Worm (Caenorhabditis elegans) whole organism, midembryonic: ENCODE data around the gene E02A10.4.

Experiments used
- T22C8.4 ChIP-seq: fragments of 200-800 bp; sonication (Bioruptor generic); IDR thresholded peaks from 2 replicates; pipeline ENCODE4 v1.3.6; 2022; ENCODE audit warnings: missing genetic modification characterization, missing compliant biosample characterization
- cog-1 ChIP-seq: sonication (generic microtip); optimal IDR thresholded peaks from 2 replicates; lab custom pipeline; 2016; ENCODE audit warnings: missing genetic modification characterization, missing compliant biosample characterization
- klf-2 ChIP-seq: fragments of 200-800 bp; sonication (Bioruptor generic); conservative IDR thresholded peaks from 2 replicates; pipeline ENCODE4 v1.3.6; 2022; ENCODE audit warnings: missing genetic modification reagents, missing genetic modification characterization, missing compliant biosample characterization
- med-1 ChIP-seq: sonication (generic microtip); optimal IDR thresholded peaks from 2 replicates; lab custom pipeline; 2017; ENCODE audit warnings: missing genetic modification characterization, mild to moderate bottlenecking, missing compliant biosample characterization, antibody characterized with exemption, missing genetic modification reagents; ENCODE audit not compliant: insufficient read depth
- tab-1 ChIP-seq: fragments of 200-800 bp; sonication (Bioruptor generic); IDR thresholded peaks from 2 replicates; pipeline ENCODE4 v1.3.6; 2022; ENCODE audit warnings: missing genetic modification characterization, missing compliant biosample characterization
- ztf-23 ChIP-seq: fragments of 200-800 bp; sonication (Bioruptor generic); IDR thresholded peaks from 2 replicates; pipeline ENCODE4 v1.3.6; 2022; ENCODE audit warnings: missing genetic modification reagents, missing genetic modification characterization, missing compliant biosample characterization

- TF ChIP-seq tab-1 (no peak), T22C8.4 (GFP tag; lab: Robert Waterston, UW) (no peak), klf-2 (GFP tag; lab: Robert Waterston, UW) (no peak), cog-1 (no peak), med-1 (no peak), ztf-23 (GFP tag; lab: Robert Waterston, UW) (no peak)
These were observed 15.0 kb downstream of the E02A10.4 start, which contains the start of gene F45D3.4 for ce11 chrV:12552671-12553212.
